Fruit fly (Drosophila melanogaster) whole organism, wandering third instar larva: ENCODE results near the gene CG9609.

Experiments used
- Abd-B ChIP-seq: fragments of >200 bp; optimal IDR thresholded peaks from 2 replicates; lab custom pipeline; 2017; ENCODE audit warnings: missing biosample characterization, missing genetic modification characterization
- Dfd ChIP-seq: fragments of >200 bp; optimal IDR thresholded peaks from 2 replicates; lab custom pipeline; 2017; ENCODE audit warnings: missing biosample characterization, missing genetic modification characterization
- N ChIP-seq: fragments of >200 bp; optimal IDR thresholded peaks from 2 replicates; lab custom pipeline; 2018; ENCODE audit warnings: missing biosample characterization, missing external identifiers, missing genetic modification characterization
- psq ChIP-seq: fragments of 200-800 bp; sonication (Bioruptor generic); optimal IDR thresholded peaks from 3 replicates; lab custom pipeline; 2017; ENCODE audit warnings: missing biosample characterization, mild to moderate bottlenecking, missing genetic modification characterization, moderate library complexity
- usp ChIP-seq: fragments of >200 bp; optimal IDR thresholded peaks from 2 replicates; lab custom pipeline; 2017; ENCODE audit warnings: missing biosample characterization, missing genetic modification characterization

DNA sequence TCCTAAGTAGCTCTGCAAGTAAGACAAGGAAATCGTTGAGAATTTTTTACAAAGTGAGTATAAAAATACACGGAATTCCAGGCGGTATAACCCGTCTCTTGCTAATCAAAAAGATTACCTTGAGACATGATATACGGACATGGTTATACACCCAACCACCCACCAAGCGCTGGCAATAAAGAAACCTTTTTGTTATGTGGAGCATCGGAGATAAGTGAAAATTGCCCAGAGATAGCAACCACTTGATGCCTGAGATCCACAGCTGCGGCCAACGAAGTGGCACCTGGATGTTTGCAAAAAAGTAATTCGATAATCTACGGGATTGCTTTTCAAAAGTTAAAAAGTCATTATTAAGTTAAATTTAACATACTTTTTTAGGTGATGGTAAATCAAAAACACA lies 40.9 kb downstream of the CG9609 start:
- no peak for TF ChIP-seq Dfd (GFP tag; lab: Kevin White, UChicago)
- TF ChIP-seq psq (GFP tag; lab: Kevin White, UChicago): no peak
- TF ChIP-seq N (GFP tag; lab: Kevin White, UChicago): no peak
- no peak for TF ChIP-seq usp (GFP tag; lab: Kevin White, UChicago)
- TF ChIP-seq Abd-B (GFP tag; lab: Kevin White, UChicago): no peak
